Fruit fly (Drosophila melanogaster) Kc167 (cell line): ENCODE measurements around the gene Ldh.

Source experiments
- Myc ChIP-seq: fragments of >200 bp; optimal IDR thresholded peaks from 2 replicates; lab custom pipeline; 2017; ENCODE audit warnings: missing external identifiers
- Sin3A ChIP-seq: fragments of >200 bp; optimal IDR thresholded peaks from 2 replicates; lab custom pipeline; 2018; ENCODE audit warnings: missing external identifiers
- h ChIP-seq: fragments of >200 bp; optimal IDR thresholded peaks from 3 replicates; lab custom pipeline; 2018; ENCODE audit warnings: missing external identifiers
- insv ChIP-seq: fragments of >200 bp; optimal IDR thresholded peaks from 3 replicates; lab custom pipeline; 2018; ENCODE audit warnings: missing external identifiers
- psq ChIP-seq: fragments of >200 bp; optimal IDR thresholded peaks from 2 replicates; lab custom pipeline; 2017; ENCODE audit warnings: missing external identifiers
- ttk ChIP-seq: sonication (Bioruptor generic); optimal IDR thresholded peaks from 2 replicates; lab custom pipeline; 2017; ENCODE audit warnings: missing external identifiers

The Ldh gene

DNA sequence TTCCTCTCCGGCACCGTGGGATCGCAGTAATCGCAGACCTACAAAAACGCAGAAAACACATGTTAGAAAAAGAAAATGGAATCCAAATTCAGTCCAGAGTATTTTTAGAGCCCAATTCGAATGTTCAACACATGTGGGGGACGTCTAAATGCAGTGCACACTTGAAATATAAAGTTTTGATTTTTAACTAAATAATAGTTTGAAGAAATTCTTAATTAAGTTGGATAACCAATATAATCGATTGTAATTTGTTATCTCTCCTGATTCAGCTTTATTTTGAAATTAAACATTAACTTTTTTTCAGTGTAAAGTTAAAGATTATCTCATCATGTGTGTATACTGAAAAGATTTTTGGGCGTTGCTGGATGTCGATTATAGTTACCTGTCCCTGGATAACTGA lies 45.3 kb downstream of the Ldh start:
- no peak for TF ChIP-seq psq (lab: Kevin White, UChicago)
- TF ChIP-seq h (lab: Kevin White, UChicago): no peak
- TF ChIP-seq ttk: no peak
- no peak for TF ChIP-seq Sin3A (lab: Kevin White, UChicago)
- TF ChIP-seq insv (lab: Kevin White, UChicago): no peak
- TF ChIP-seq Myc (lab: Kevin White, UChicago): no peak

DNA sequence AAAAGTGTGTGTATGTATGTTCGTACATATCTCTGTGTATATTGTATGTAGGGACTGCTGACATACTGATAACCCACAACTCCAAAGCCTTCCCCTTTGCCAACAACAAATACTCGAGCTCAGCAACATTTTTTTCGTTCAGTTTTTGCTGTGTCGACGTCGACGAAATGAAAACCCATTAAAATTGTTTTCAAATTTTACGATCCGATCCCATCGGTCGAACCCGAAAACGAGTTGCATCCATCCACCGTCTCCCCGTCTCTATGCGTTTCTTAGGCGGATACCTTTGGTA lies 45.8 kb downstream of the Ldh start:
- no peak for TF ChIP-seq ttk
- TF ChIP-seq Sin3A (lab: Kevin White, UChicago): no peak
- TF ChIP-seq Myc (lab: Kevin White, UChicago): no peak
- no peak for TF ChIP-seq psq (lab: Kevin White, UChicago)
- no peak for TF ChIP-seq h (lab: Kevin White, UChicago)
- TF ChIP-seq insv (lab: Kevin White, UChicago): no peak

DNA sequence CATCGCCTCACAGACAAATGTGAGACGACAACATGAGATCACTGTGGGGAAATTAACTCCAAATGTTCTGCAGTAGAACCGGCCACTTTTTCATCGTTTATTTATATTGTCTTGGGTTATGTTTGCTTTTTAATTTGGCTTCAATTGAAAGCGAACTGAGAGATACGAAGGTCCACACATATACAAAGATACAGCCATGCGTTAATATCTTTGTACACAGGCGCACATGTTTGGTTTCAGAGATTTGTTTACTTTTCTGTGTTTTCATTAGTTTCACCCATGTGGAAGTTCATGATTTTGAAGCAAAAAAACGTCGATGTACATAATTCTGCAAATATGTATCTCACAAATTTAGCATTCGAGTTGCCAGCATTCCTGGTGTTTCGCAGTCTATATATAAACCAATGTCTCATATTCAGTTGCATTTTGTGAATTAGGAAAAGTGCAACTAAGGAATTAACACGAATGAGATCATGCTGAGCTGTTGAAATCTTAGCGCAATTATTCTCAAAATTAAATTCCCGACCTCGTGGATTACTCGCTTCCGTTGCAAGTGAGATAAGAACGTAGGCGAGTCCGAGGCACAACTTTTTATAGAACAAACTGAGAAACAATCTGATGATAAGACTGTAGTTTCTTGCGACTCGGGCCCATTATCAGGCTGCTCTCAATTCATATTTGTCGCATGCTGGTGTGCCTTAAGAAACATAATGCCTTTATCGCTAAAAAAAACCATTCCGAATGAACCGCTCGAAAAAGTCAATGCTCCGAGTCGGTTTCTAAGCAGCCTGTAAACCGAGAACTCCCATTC lies 46.3 kb downstream of the Ldh start:
- TF ChIP-seq insv (lab: Kevin White, UChicago) (no peak), h (lab: Kevin White, UChicago) (no peak), ttk (no peak), psq (lab: Kevin White, UChicago) (no peak), Myc (lab: Kevin White, UChicago) (no peak), Sin3A (lab: Kevin White, UChicago) (no peak)
